Fruit fly (Drosophila melanogaster) whole organism, embryonic: ENCODE data around the gene CG44001.

Experiments used
- B-H1 ChIP-seq: fragments of 200-800 bp; sonication (Bioruptor generic); IDR thresholded peaks from 3 replicates; pipeline ENCODE4 v1.3.6; 2022; ENCODE audit warnings: missing biosample characterization, missing genetic modification characterization
- CG10267 ChIP-seq: fragments of 200-800 bp; sonication (Bioruptor generic); optimal IDR thresholded peaks from 2 replicates; lab custom pipeline; 2018; ENCODE audit warnings: missing biosample characterization, mild to moderate bottlenecking, missing genetic modification characterization, moderate library complexity
- CG11456 ChIP-seq: fragments of 200-800 bp; sonication (Bioruptor generic); IDR thresholded peaks from 3 replicates; pipeline ENCODE4 v1.3.6; 2022; ENCODE audit warnings: missing biosample characterization, missing genetic modification characterization
- CG12744 ChIP-seq: fragments of 200-800 bp; sonication (Bioruptor generic); optimal IDR thresholded peaks from 2 replicates; lab custom pipeline; 2016; ENCODE audit warnings: missing biosample characterization, missing genetic modification characterization
- CG13424 ChIP-seq: fragments of 200-800 bp; sonication (Bioruptor generic); optimal IDR thresholded peaks from 2 replicates; lab custom pipeline; 2019; ENCODE audit warnings: missing biosample characterization, mild to moderate bottlenecking, missing genetic modification characterization, moderate library complexity
- CG14014 ChIP-seq: fragments of 200-800 bp; sonication (Bioruptor generic); IDR thresholded peaks from 2 replicates; pipeline ENCODE4 v1.3.6; 2022; ENCODE audit warnings: missing biosample characterization, missing genetic modification characterization
- CG14050 ChIP-seq: fragments of 200-800 bp; sonication (Bioruptor generic); IDR thresholded peaks from 3 replicates; pipeline ENCODE4 v1.3.6; 2022; ENCODE audit warnings: missing biosample characterization, missing genetic modification characterization
- CG14667 ChIP-seq: fragments of 200-800 bp; sonication (Bioruptor generic); IDR thresholded peaks from 2 replicates; pipeline ENCODE4 v1.3.6; 2022; ENCODE audit warnings: missing biosample characterization, missing genetic modification characterization
- CG14710 ChIP-seq: fragments of 200-800 bp; sonication (Bioruptor generic); optimal IDR thresholded peaks from 3 replicates; lab custom pipeline; 2019; ENCODE audit warnings: missing biosample characterization, mild to moderate bottlenecking, missing genetic modification characterization, moderate library complexity
- CG14965 ChIP-seq: fragments of 200-800 bp; sonication (Bioruptor generic); optimal IDR thresholded peaks from 2 replicates; lab custom pipeline; 2016; ENCODE audit warnings: missing biosample characterization, missing genetic modification characterization, borderline replicate concordance
- CG15011 ChIP-seq: fragments of 200-800 bp; sonication (Bioruptor generic); optimal IDR thresholded peaks from 3 replicates; lab custom pipeline; 2018; ENCODE audit warnings: missing biosample characterization, mild to moderate bottlenecking, missing genetic modification characterization
- CG15479 ChIP-seq: fragments of 200-800 bp; sonication (Bioruptor generic); optimal IDR thresholded peaks from 3 replicates; lab custom pipeline; 2019; ENCODE audit warnings: missing biosample characterization, mild to moderate bottlenecking, missing genetic modification characterization, moderate library complexity
- CG15601 ChIP-seq: fragments of 200-800 bp; sonication (Bioruptor generic); optimal IDR thresholded peaks from 3 replicates; lab custom pipeline; 2019; ENCODE audit warnings: missing biosample characterization, mild to moderate bottlenecking, missing genetic modification characterization, moderate library complexity
- CG16815 ChIP-seq: fragments of 200-800 bp; sonication (Bioruptor generic); optimal IDR thresholded peaks from 3 replicates; lab custom pipeline; 2017; ENCODE audit warnings: missing biosample characterization, mild to moderate bottlenecking, missing genetic modification characterization
- CG18476 ChIP-seq: fragments of 200-800 bp; sonication (Bioruptor generic); optimal IDR thresholded peaks from 2 replicates; lab custom pipeline; 2016; ENCODE audit warnings: missing biosample characterization, mild to moderate bottlenecking, missing genetic modification characterization
- CG2202 ChIP-seq: fragments of 200-800 bp; sonication (Bioruptor generic); optimal IDR thresholded peaks from 2 replicates; lab custom pipeline; 2018; ENCODE audit warnings: missing biosample characterization, mild to moderate bottlenecking, missing genetic modification characterization
- CG2889 ChIP-seq: fragments of 200-800 bp; sonication (Bioruptor generic); IDR thresholded peaks from 3 replicates; pipeline ENCODE4 v1.3.6; 2022; ENCODE audit warnings: missing biosample characterization, missing genetic modification characterization
- CG34422 ChIP-seq: fragments of 200-800 bp; sonication (Bioruptor generic); IDR thresholded peaks from 3 replicates; pipeline ENCODE4 v1.3.6; 2022; ENCODE audit warnings: missing biosample characterization, missing genetic modification characterization
- CG6254 ChIP-seq: fragments of 200-800 bp; sonication (Bioruptor generic); optimal IDR thresholded peaks from 3 replicates; lab custom pipeline; 2017; ENCODE audit warnings: mild to moderate bottlenecking, missing biosample characterization, missing genetic modification reagents, missing genetic modification characterization
- CG7357 ChIP-seq: fragments of 200-800 bp; sonication (Bioruptor generic); IDR thresholded peaks from 3 replicates; pipeline ENCODE4 v1.3.6; 2022; ENCODE audit warnings: missing biosample characterization, missing genetic modification characterization
- CG8281 ChIP-seq: fragments of 200-800 bp; sonication (Bioruptor generic); optimal IDR thresholded peaks from 2 replicates; lab custom pipeline; 2018; ENCODE audit warnings: missing biosample characterization, mild to moderate bottlenecking, missing genetic modification characterization, moderate library complexity
- Deaf1 ChIP-seq: fragments of 200-800 bp; optimal IDR thresholded peaks from 3 replicates; lab custom pipeline; 2019; ENCODE audit warnings: missing biosample characterization, mild to moderate bottlenecking, missing genetic modification characterization, moderate library complexity
- Dip2 ChIP-seq: fragments of 200-800 bp; sonication (Bioruptor generic); IDR thresholded peaks from 2 replicates; pipeline ENCODE4 v1.3.6; 2022; ENCODE audit warnings: missing biosample characterization, missing genetic modification characterization
- Doc3 ChIP-seq: fragments of 200-800 bp; sonication (Bioruptor generic); IDR thresholded peaks from 3 replicates; pipeline ENCODE4 v1.3.6; 2022; ENCODE audit warnings: missing biosample characterization, missing genetic modification characterization; ENCODE audit not compliant: partially characterized antibody
- E2f1 ChIP-seq: fragments of 200-800 bp; sonication (Bioruptor generic); IDR thresholded peaks from 2 replicates; pipeline ENCODE4 v1.3.6; 2022; ENCODE audit warnings: missing biosample characterization, missing genetic modification characterization
- Fer3 ChIP-seq: fragments of 200-800 bp; sonication (Bioruptor generic); optimal IDR thresholded peaks from 2 replicates; lab custom pipeline; 2018; ENCODE audit warnings: missing biosample characterization, mild to moderate bottlenecking, missing genetic modification characterization, moderate library complexity
- Hand ChIP-seq: fragments of 200-800 bp; sonication (Bioruptor generic); optimal IDR thresholded peaks from 2 replicates; lab custom pipeline; 2017; ENCODE audit warnings: mild to moderate bottlenecking, missing biosample characterization, missing genetic modification reagents, missing genetic modification characterization
- Hr78 ChIP-seq, 2 experiments: fragments of 200-800 bp in 1 of 2; fragments of >200 bp in 1 of 2; sonication (Bioruptor generic) in 1 of 2; optimal IDR thresholded peaks; 2 replicates each; lab custom pipeline; 2017 to 2019; ENCODE audit warnings: missing biosample characterization in 2 of 2, missing genetic modification characterization in 2 of 2, mild to moderate bottlenecking in 1 of 2, moderate library complexity in 1 of 2
- Ptx1 ChIP-seq: fragments of 200-800 bp; sonication (Bioruptor generic); IDR thresholded peaks from 2 replicates; pipeline ENCODE4 v1.3.6; 2022; ENCODE audit warnings: missing biosample characterization, missing genetic modification characterization
- Rx ChIP-seq: fragments of 200-800 bp; sonication (Bioruptor generic); IDR thresholded peaks from 2 replicates; pipeline ENCODE4 v1.3.6; 2022; ENCODE audit warnings: missing biosample characterization, missing genetic modification characterization
- ase ChIP-seq: fragments of 200-800 bp; sonication (Bioruptor generic); IDR thresholded peaks from 3 replicates; pipeline ENCODE4 v1.3.6; 2022; ENCODE audit warnings: missing biosample characterization, missing genetic modification characterization
- exex ChIP-seq: fragments of 200-800 bp; sonication (Bioruptor generic); optimal IDR thresholded peaks from 4 replicates; lab custom pipeline; 2018; ENCODE audit warnings: missing biosample characterization, mild to moderate bottlenecking, missing genetic modification characterization, moderate library complexity
- fd3F ChIP-seq: fragments of 200-800 bp; sonication (Bioruptor generic); optimal IDR thresholded peaks from 2 replicates; lab custom pipeline; 2018; ENCODE audit warnings: missing biosample characterization, mild to moderate bottlenecking, missing genetic modification characterization, moderate library complexity
- gcm ChIP-seq: fragments of 200-800 bp; sonication (Bioruptor generic); optimal IDR thresholded peaks from 2 replicates; lab custom pipeline; 2019; ENCODE audit warnings: missing biosample characterization, mild to moderate bottlenecking, missing genetic modification characterization, moderate library complexity
- gem ChIP-seq: fragments of 200-800 bp; sonication (Bioruptor generic); optimal IDR thresholded peaks from 2 replicates; lab custom pipeline; 2019; ENCODE audit warnings: missing biosample characterization, mild to moderate bottlenecking, missing genetic modification characterization, moderate library complexity
- gt ChIP-seq: fragments of 200-800 bp; sonication (Bioruptor generic); IDR thresholded peaks from 2 replicates; pipeline ENCODE4 v1.3.6; 2022; ENCODE audit warnings: missing biosample characterization, missing genetic modification characterization
- ind ChIP-seq: fragments of 200-800 bp; sonication (Bioruptor generic); optimal IDR thresholded peaks from 3 replicates; lab custom pipeline; 2016; ENCODE audit warnings: missing biosample characterization, missing genetic modification characterization
- jumu ChIP-seq: fragments of 200-800 bp; sonication (Bioruptor generic); optimal IDR thresholded peaks from 3 replicates; lab custom pipeline; 2016; ENCODE audit warnings: missing biosample characterization, missing genetic modification characterization
- kay ChIP-seq: fragments of 200-800 bp; sonication (Bioruptor generic); optimal IDR thresholded peaks from 2 replicates; lab custom pipeline; 2016; ENCODE audit warnings: missing biosample characterization, missing genetic modification characterization
- lbe ChIP-seq: fragments of 200-800 bp; sonication (Bioruptor generic); optimal IDR thresholded peaks from 2 replicates; lab custom pipeline; 2016; ENCODE audit warnings: missing biosample characterization, mild to moderate bottlenecking, missing genetic modification characterization
- lov ChIP-seq, 2 experiments: fragments of 200-800 bp in 1 of 2; fragments of >200 bp in 1 of 2; sonication (Bioruptor generic) in 1 of 2; IDR thresholded peaks in 1 of 2; optimal IDR thresholded peaks in 1 of 2; 2 replicates in 1 of 2; 3 replicates in 1 of 2; pipeline versions ENCODE4 v1.3.6 to Lab custom; 2017 to 2022; ENCODE audit warnings: missing biosample characterization in 1 of 2, missing genetic modification characterization in 1 of 2
- pb ChIP-seq: fragments of 200-800 bp; sonication (Bioruptor generic); optimal IDR thresholded peaks from 3 replicates; lab custom pipeline; 2016; ENCODE audit warnings: missing biosample characterization, missing genetic modification characterization
- ro ChIP-seq: fragments of 200-800 bp; sonication (Bioruptor generic); IDR thresholded peaks from 2 replicates; pipeline ENCODE4 v1.3.6; 2022; ENCODE audit warnings: missing biosample characterization, missing genetic modification characterization
- sens ChIP-seq: fragments of 200-800 bp; sonication (Bioruptor generic); peaks from one replicate; lab custom pipeline; 2016; ENCODE audit warnings: missing biosample characterization, missing genetic modification characterization
- sna ChIP-seq: fragments of 200-800 bp; sonication (Bioruptor generic); IDR thresholded peaks from 2 replicates; pipeline ENCODE4 v1.3.6; 2022; ENCODE audit warnings: missing biosample characterization, missing genetic modification characterization; ENCODE audit not compliant: partially characterized antibody
- sr ChIP-seq: fragments of 200-800 bp; sonication (Bioruptor generic); IDR thresholded peaks from 3 replicates; pipeline ENCODE4 v1.3.6; 2022; ENCODE audit warnings: missing biosample characterization, missing genetic modification characterization
- sug ChIP-seq: fragments of 200-800 bp; optimal IDR thresholded peaks from 2 replicates; lab custom pipeline; 2019; ENCODE audit warnings: missing biosample characterization, mild to moderate bottlenecking, missing genetic modification characterization, moderate library complexity
- tgo ChIP-seq: fragments of 200-800 bp; sonication (Bioruptor generic); IDR thresholded peaks from 3 replicates; pipeline ENCODE4 v1.3.6; 2022; ENCODE audit warnings: missing biosample characterization, missing genetic modification characterization
- zfh1 ChIP-seq: fragments of 200-800 bp; sonication (Bioruptor generic); IDR thresholded peaks from 3 replicates; pipeline ENCODE4 v1.3.6; 2022; ENCODE audit warnings: missing biosample characterization, missing genetic modification characterization

The CG44001 gene

dm6 chr2L:4999389-5000032 lies 43.6 kb upstream of the CG44001 start (continued):
- TF ChIP-seq B-H1 (GFP tag; lab: Robert Waterston, UW) (peak; percentile 69), sug (peak; percentile 26), gem (peak; percentile 75), CG15601 (tag; lab: Kevin White, UChicago) (peak; percentile 43), fd3F (GFP tag; lab: Kevin White, UChicago) (peak; percentile 58), ro (GFP tag; lab: Robert Waterston, UW) (no peak), kay (no peak), CG6254 (GFP tag; lab: Kevin White, UChicago) (peak; percentile 34), E2f1 (GFP tag; lab: Robert Waterston, UW) (peak; percentile 60), CG18476 (GFP tag; lab: Kevin White, UChicago) (peak; percentile 30), ind (peak; percentile 83), pb (GFP tag; lab: Kevin White, UChicago) (no peak), CG14050 (0 out of 3 replicates have a peak, but pooled peaks have one; percentile 22), zfh1 (GFP tag; lab: Robert Waterston, UW) (peak; percentile 79), tgo (peak; percentile 73), CG11456 (GFP tag; lab: Robert Waterston, UW) (peak; percentile 71), CG8281 (peak; percentile 33), jumu (GFP tag; lab: Kevin White, UChicago) (peak; percentile 48), CG10267 (tag; lab: Kevin White, UChicago) (peak; percentile 10), Fer3 (tag; lab: Kevin White, UChicago) (peak; percentile 69), CG2202 (peak; percentile 25), CG2889 (GFP tag; lab: Robert Waterston, UW) (peak; percentile 77; the same call in 2 of the 3 replicates), CG15479 (no peak), CG15011 (GFP tag; lab: Kevin White, UChicago) (peak; percentile 38), sna (GFP tag; lab: Robert Waterston, UW) (no peak), sr (peak; percentile 22; the same call in 1 of the 3 replicates), Doc3 (GFP tag; lab: Robert Waterston, UW) (no peak), CG12744 (no peak), CG14667 (peak; percentile 65), exex (tag; lab: Kevin White, UChicago) (peak; percentile 77), Hand (GFP tag; lab: Kevin White, UChicago) (peak; percentile 11), Ptx1 (GFP tag; lab: Robert Waterston, UW) (peak; percentile 76), gcm (GFP tag; lab: Kevin White, UChicago) (no peak), CG34422 (GFP tag; lab: Robert Waterston, UW) (peak; percentile 74; the same call in 2 of the 3 replicates), lov (optimal IDR thresholded peaks at IDR 0.05; lab: Kevin White, UChicago) (no peak), lov (GFP tag; IDR thresholded peaks at IDR 0.05; lab: Robert Waterston, UW) (0 out of 3 replicates have a peak, but pooled peaks have one; percentile 55), lbe (GFP tag; lab: Kevin White, UChicago) (no peak), CG14710 (tag; lab: Kevin White, UChicago) (peak; percentile 24), sens (GFP tag; lab: Kevin White, UChicago) (peak; percentile 95), CG14965 (no peak), CG14014 (GFP tag; lab: Robert Waterston, UW) (peak; percentile 64), Dip2 (GFP tag; lab: Robert Waterston, UW) (no peak), CG13424 (tag; lab: Kevin White, UChicago) (peak; percentile 64), gt (peak; percentile 50; the same call in 1 of the 2 replicates), Deaf1 (tag; lab: Kevin White, UChicago) (peak; percentile 41), Rx (GFP tag; lab: Robert Waterston, UW) (peak; percentile 64), CG16815 (GFP tag; lab: Kevin White, UChicago) (peak; percentile 62), CG7357 (GFP tag; lab: Robert Waterston, UW) (peak; percentile 55; the same call in 1 of the 3 replicates), Hr78 (GFP tag; optimal IDR thresholded peaks at IDR 0.05; lab: Kevin White, UChicago) (no peak), ase (GFP tag; lab: Robert Waterston, UW) (peak; percentile 67)
